Worm (Caenorhabditis elegans) whole organism, late embryonic: Measurements from ENCODE around the gene lgc-58.

Source experiments
- F13H6.1 ChIP-seq: sonication (generic microtip); optimal IDR thresholded peaks from 2 replicates; lab custom pipeline; 2016; ENCODE audit warnings: missing genetic modification characterization, missing compliant biosample characterization
- K02D7.2 ChIP-seq: sonication (generic microtip); optimal IDR thresholded peaks from 2 replicates; lab custom pipeline; 2017; ENCODE audit warnings: mild to moderate bottlenecking, missing genetic modification characterization, missing compliant biosample characterization
- K09A11.1 ChIP-seq: sonication (generic microtip); optimal IDR thresholded peaks from 2 replicates; lab custom pipeline; 2017; ENCODE audit warnings: antibody characterized with exemption, mild to moderate bottlenecking, missing genetic modification characterization, missing compliant biosample characterization; ENCODE audit not compliant: insufficient read depth
- T23F11.4 ChIP-seq: fragments of 200-800 bp; sonication (Bioruptor generic); optimal IDR thresholded peaks from 2 replicates; lab custom pipeline; 2018; ENCODE audit warnings: mild to moderate bottlenecking, missing genetic modification characterization, missing compliant biosample characterization
- ahr-1 ChIP-seq: sonication (generic microtip); optimal IDR thresholded peaks from 2 replicates; lab custom pipeline; 2016; ENCODE audit warnings: missing genetic modification characterization, missing compliant biosample characterization
- ceh-18 ChIP-seq: sonication (generic microtip); optimal IDR thresholded peaks from 2 replicates; lab custom pipeline; 2016; ENCODE audit warnings: missing genetic modification characterization, missing compliant biosample characterization
- ceh-19 ChIP-seq: fragments of 200-800 bp; sonication (Bioruptor generic); optimal IDR thresholded peaks from 2 replicates; lab custom pipeline; 2018; ENCODE audit warnings: mild to moderate bottlenecking, missing genetic modification characterization, missing compliant biosample characterization
- ceh-34 ChIP-seq: sonication (generic microtip); optimal IDR thresholded peaks from 2 replicates; lab custom pipeline; 2016; ENCODE audit warnings: mild to moderate bottlenecking, missing genetic modification characterization, missing compliant biosample characterization
- che-1 ChIP-seq: sonication (generic microtip); optimal IDR thresholded peaks from 2 replicates; lab custom pipeline; 2016; ENCODE audit warnings: mild to moderate bottlenecking, missing genetic modification characterization, missing compliant biosample characterization
- dmd-4 ChIP-seq: sonication (generic microtip); optimal IDR thresholded peaks from 2 replicates; lab custom pipeline; 2016; ENCODE audit warnings: borderline replicate concordance, missing genetic modification characterization, missing compliant biosample characterization
- dve-1 ChIP-seq: sonication (generic microtip); optimal IDR thresholded peaks from 2 replicates; lab custom pipeline; 2017; ENCODE audit warnings: antibody characterized with exemption, mild to moderate bottlenecking, missing genetic modification characterization, missing compliant biosample characterization
- elt-2 ChIP-seq: sonication (generic microtip); optimal IDR thresholded peaks from 2 replicates; lab custom pipeline; 2016; ENCODE audit warnings: missing genetic modification reagents, missing genetic modification characterization, missing compliant biosample characterization
- elt-4 ChIP-seq: sonication (generic microtip); optimal IDR thresholded peaks from 2 replicates; lab custom pipeline; 2016; ENCODE audit warnings: missing genetic modification characterization, missing compliant biosample characterization
- ets-4 ChIP-seq: sonication (generic microtip); optimal IDR thresholded peaks from 2 replicates; lab custom pipeline; 2016; ENCODE audit warnings: missing genetic modification characterization, missing compliant biosample characterization
- fax-1 ChIP-seq: sonication (generic microtip); optimal IDR thresholded peaks from 2 replicates; lab custom pipeline; 2016; ENCODE audit warnings: missing genotype, missing genetic modification characterization, missing compliant biosample characterization
- fkh-10 ChIP-seq: fragments of 150-350 bp; optimal IDR thresholded peaks from 2 replicates; lab custom pipeline; 2014; ENCODE audit warnings: missing biosample characterization, missing genetic modification reagents, missing genetic modification characterization
- gmeb-2 ChIP-seq: sonication (generic microtip); optimal IDR thresholded peaks from 2 replicates; lab custom pipeline; 2016; ENCODE audit warnings: missing genetic modification characterization, inconsistent platforms, missing compliant biosample characterization
- hlh-13 ChIP-seq: fragments of 200-800 bp; sonication (Bioruptor generic); optimal IDR thresholded peaks from 2 replicates; lab custom pipeline; 2018; ENCODE audit warnings: mild to moderate bottlenecking, missing genetic modification characterization, missing compliant biosample characterization
- hlh-15 ChIP-seq: sonication (generic microtip); optimal IDR thresholded peaks from 2 replicates; lab custom pipeline; 2016; ENCODE audit warnings: missing genetic modification characterization, missing compliant biosample characterization
- hlh-6 ChIP-seq: sonication (generic microtip); optimal IDR thresholded peaks from 2 replicates; lab custom pipeline; 2016; ENCODE audit warnings: missing genotype, missing genetic modification characterization, missing compliant biosample characterization
- hlh-8 ChIP-seq: sonication (generic microtip); optimal IDR thresholded peaks from 2 replicates; lab custom pipeline; 2016; ENCODE audit warnings: missing genotype, missing genetic modification characterization, missing compliant biosample characterization
- lim-6 ChIP-seq: sonication (generic microtip); optimal IDR thresholded peaks from 2 replicates; lab custom pipeline; 2016; ENCODE audit warnings: missing genetic modification characterization, missing compliant biosample characterization
- lin-11 ChIP-seq: fragments of 200-800 bp; sonication (Bioruptor generic); optimal IDR thresholded peaks from 2 replicates; lab custom pipeline; 2018; ENCODE audit warnings: mild to moderate bottlenecking, missing genetic modification characterization, missing compliant biosample characterization
- madf-2 ChIP-seq: sonication (generic microtip); optimal IDR thresholded peaks from 2 replicates; lab custom pipeline; 2017; ENCODE audit warnings: missing genetic modification characterization, missing compliant biosample characterization
- mec-3 ChIP-seq: sonication (generic microtip); optimal IDR thresholded peaks from 2 replicates; lab custom pipeline; 2016; ENCODE audit warnings: borderline replicate concordance, missing genetic modification characterization, missing compliant biosample characterization
- nhr-11 ChIP-seq: fragments of 150-350 bp; optimal IDR thresholded peaks from 2 replicates; lab custom pipeline; 2014; ENCODE audit warnings: missing biosample characterization, missing genetic modification characterization
- nhr-232 ChIP-seq: sonication (generic microtip); optimal IDR thresholded peaks from 2 replicates; lab custom pipeline; 2016; ENCODE audit warnings: missing genetic modification characterization, missing compliant biosample characterization
- odd-2 ChIP-seq: sonication (generic microtip); optimal IDR thresholded peaks from 2 replicates; lab custom pipeline; 2017; ENCODE audit warnings: antibody characterized with exemption, mild to moderate bottlenecking, missing genetic modification characterization, missing compliant biosample characterization
- pag-3 ChIP-seq: sonication (generic microtip); optimal IDR thresholded peaks from 2 replicates; lab custom pipeline; 2016; ENCODE audit warnings: missing compliant biosample characterization, missing genetic modification characterization, borderline replicate concordance
- ref-2 ChIP-seq: sonication (generic microtip); optimal IDR thresholded peaks from 2 replicates; lab custom pipeline; 2016; ENCODE audit warnings: missing genetic modification characterization, missing compliant biosample characterization
- rnt-1 ChIP-seq: sonication (generic microtip); optimal IDR thresholded peaks from 2 replicates; lab custom pipeline; 2016; ENCODE audit warnings: missing genetic modification characterization, missing compliant biosample characterization
- syd-9 ChIP-seq: sonication (generic microtip); optimal IDR thresholded peaks from 2 replicates; lab custom pipeline; 2016; ENCODE audit warnings: mild to moderate bottlenecking, missing genetic modification characterization, moderate library complexity, missing compliant biosample characterization
- tbx-7 ChIP-seq: sonication (generic microtip); optimal IDR thresholded peaks from 2 replicates; lab custom pipeline; 2016; ENCODE audit warnings: missing genotype, missing genetic modification characterization, missing compliant biosample characterization
- unc-3 ChIP-seq, 2 experiments: fragments of 200-800 bp in 1 of 2; sonication (Bioruptor generic) in 1 of 2; sonication (generic microtip) in 1 of 2; conservative IDR thresholded peaks in 1 of 2; optimal IDR thresholded peaks in 1 of 2; 2 replicates each; pipeline versions ENCODE4 v1.3.6 to Lab custom; 2016 to 2022; ENCODE audit warnings: missing compliant biosample characterization in 2 of 2, missing genetic modification characterization in 2 of 2, missing genetic modification reagents in 1 of 2
- unc-42 ChIP-seq: sonication (generic microtip); optimal IDR thresholded peaks from 2 replicates; lab custom pipeline; 2016; ENCODE audit warnings: missing genotype, missing genetic modification characterization, missing compliant biosample characterization
- unc-55 ChIP-seq: sonication (generic microtip); optimal IDR thresholded peaks from 2 replicates; lab custom pipeline; 2017; ENCODE audit warnings: missing biosample characterization, missing genetic modification reagents, missing genetic modification characterization

lgc-58 gene

DNA sequence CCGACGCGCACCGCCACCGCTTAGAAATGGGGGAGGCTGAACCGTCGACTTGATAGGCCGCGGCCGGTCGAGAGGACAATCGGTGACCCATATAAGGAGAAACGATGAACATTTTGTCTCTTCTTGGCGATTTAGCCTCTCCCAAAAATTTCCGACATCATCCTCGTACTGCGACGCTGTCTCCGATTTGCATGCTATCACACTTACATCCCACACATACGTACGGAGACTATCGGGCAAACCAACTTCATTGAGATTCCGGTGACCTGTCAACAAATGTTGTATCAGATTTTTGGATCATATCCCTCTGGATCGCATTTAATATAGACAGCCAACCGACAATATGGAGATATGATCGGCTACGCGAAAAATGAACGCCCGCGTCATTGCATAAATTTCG is 8.7 kb upstream of the lgc-58 start:
- TF ChIP-seq K02D7.2 (tag; lab: Kevin White, UChicago) (no peak), ref-2 (peak; percentile 35)

DNA sequence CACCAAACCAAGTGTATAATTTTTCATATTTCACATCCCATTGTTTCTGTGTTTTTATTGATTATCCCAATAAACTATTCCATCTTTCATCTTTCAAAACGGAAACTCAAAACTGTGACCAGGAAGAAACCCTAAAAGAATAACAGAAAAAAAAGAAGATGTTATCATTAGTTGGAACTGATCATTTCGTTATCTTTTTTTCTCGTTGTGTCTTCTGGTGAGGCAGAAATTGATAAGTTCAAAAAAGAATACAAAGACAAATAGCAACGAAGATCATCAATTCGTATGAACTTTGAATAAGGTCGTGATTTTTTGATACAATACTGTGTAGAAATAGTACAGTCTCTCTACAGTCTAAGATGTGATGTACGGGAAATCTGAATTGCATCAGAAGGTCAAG is 6.5 kb downstream of the lgc-58 start:
- no peak for TF ChIP-seq odd-2
- peak; percentile 28 for TF ChIP-seq elt-2 (tag; lab: Kevin White, UChicago)
- no peak for TF ChIP-seq K09A11.1 (tag; lab: Kevin White, UChicago)
- TF ChIP-seq hlh-8, result no peak
- no peak for TF ChIP-seq fkh-10 (GFP tag; lab: Kevin White, UChicago)
- TF ChIP-seq syd-9 (tag; lab: Kevin White, UChicago), result no peak
- TF ChIP-seq ref-2, result no peak
- no peak for TF ChIP-seq ceh-19 (GFP tag; lab: Kevin White, UChicago)
- TF ChIP-seq, all 69 proteins: peak for 1

DNA sequence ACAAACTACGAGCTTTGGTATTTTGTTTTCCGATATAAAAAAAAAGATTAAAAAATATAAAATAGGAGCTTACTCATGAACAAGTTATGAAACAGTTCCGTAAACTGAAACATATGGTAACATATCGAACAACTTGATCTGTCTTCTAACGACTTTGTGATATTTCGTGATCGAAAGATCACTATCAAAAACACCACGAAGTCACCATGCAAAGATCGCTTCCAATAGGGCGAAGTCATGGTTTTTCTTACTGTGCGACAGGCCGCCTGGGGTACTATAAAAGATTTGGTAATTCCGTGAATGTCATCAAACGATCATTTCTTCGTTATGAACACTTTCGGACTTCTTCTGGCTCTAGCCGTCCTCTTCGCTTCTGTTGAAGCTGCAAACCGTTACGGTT is 7.4 kb downstream of the lgc-58 start, which contains the start of gene C45B2.3:
TSS of gene C45B2.3 (plus strand) at position 301 of the 400 bp plus-strand sequence.
- no peak for TF ChIP-seq madf-2 (tag; lab: Kevin White, UChicago)
- no peak for TF ChIP-seq unc-55 (GFP tag; lab: Kevin White, UChicago)

DNA sequence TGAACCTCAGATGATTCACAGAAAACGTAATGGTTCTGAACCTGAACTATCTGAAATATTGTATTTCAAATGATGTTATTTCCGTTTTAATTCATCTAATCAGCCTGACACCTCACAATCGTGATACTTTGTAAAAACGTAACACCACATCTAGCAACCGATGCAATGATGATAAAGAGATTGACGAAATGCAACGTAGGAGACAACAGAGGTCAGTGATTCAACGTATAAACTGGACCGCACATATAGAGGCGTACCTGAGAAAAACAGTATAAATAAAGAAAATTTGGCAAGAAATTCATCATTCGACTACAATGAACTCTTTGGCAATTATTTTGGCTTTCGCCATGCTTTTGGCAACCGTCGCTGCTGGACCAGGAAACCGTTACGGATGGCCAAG is 9.1 kb downstream of the lgc-58 start, which contains the start of gene C45B2.2:
TSS of gene C45B2.2 (plus strand) at position 301 of the 400 bp plus-strand sequence.
- TF ChIP-seq dmd-4 (tag; lab: Kevin White, UChicago) (no peak), gmeb-2 (no peak), lim-6 (no peak), pag-3 (tag; lab: Kevin White, UChicago) (no peak), ets-4 (no peak), rnt-1 (tag; lab: Kevin White, UChicago) (no peak), madf-2 (tag; lab: Kevin White, UChicago) (no peak), ceh-19 (GFP tag; lab: Kevin White, UChicago) (no peak), che-1 (no peak), hlh-8 (no peak), fkh-10 (GFP tag; lab: Kevin White, UChicago) (no peak), hlh-15 (tag; lab: Kevin White, UChicago) (no peak), mec-3 (tag; lab: Kevin White, UChicago) (no peak), nhr-232 (tag; lab: Kevin White, UChicago) (no peak), elt-4 (tag; lab: Kevin White, UChicago) (no peak), ahr-1 (tag; lab: Kevin White, UChicago) (no peak), unc-3 (GFP tag; conservative IDR thresholded peaks at IDR 0.05; lab: Robert Waterston, UW) (no peak), unc-3 (tag; optimal IDR thresholded peaks at IDR 0.05; lab: Kevin White, UChicago) (no peak)

DNA sequence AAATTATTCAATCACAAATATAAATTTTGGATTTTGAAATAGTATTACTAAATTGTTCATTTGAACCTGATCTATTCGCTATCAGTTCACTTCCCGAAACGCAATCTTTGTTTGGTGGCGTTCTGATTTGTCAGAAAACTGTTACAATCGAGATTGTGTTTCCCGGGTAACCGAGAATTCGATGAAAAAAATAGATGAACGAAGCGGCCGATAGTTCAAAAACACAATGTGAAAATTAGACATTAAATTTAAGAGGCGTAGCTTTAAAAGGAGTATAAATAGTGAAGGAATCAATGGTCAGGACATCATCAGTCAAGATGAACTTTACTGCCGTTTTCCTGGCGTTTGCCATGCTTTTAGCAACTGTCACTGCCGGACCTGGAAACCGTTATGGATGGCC is 10.5 kb downstream of the lgc-58 start, which contains the start of gene C45B2.1:
TSS of gene C45B2.1 (plus strand) at position 301 of the 400 bp plus-strand sequence.
- TF ChIP-seq tbx-7 (tag; lab: Kevin White, UChicago) (no peak), lim-6 (no peak), unc-42 (tag; lab: Kevin White, UChicago) (no peak), T23F11.4 (no peak), hlh-8 (no peak), ets-4 (no peak), hlh-6 (tag; lab: Kevin White, UChicago) (no peak), hlh-15 (tag; lab: Kevin White, UChicago) (no peak), lin-11 (tag; lab: Kevin White, UChicago) (no peak), ceh-18 (tag; lab: Kevin White, UChicago) (no peak), madf-2 (tag; lab: Kevin White, UChicago) (no peak), K02D7.2 (tag; lab: Kevin White, UChicago) (no peak), ceh-34 (no peak), hlh-13 (GFP tag; lab: Kevin White, UChicago) (no peak), dve-1 (tag; lab: Kevin White, UChicago) (no peak), F13H6.1 (tag; lab: Kevin White, UChicago) (no peak), elt-2 (tag; lab: Kevin White, UChicago) (no peak), elt-4 (tag; lab: Kevin White, UChicago) (no peak), fax-1 (tag; lab: Kevin White, UChicago) (no peak), nhr-11 (no peak)
